Fruit fly (Drosophila melanogaster) whole organism, embryonic: ENCODE results near the gene PGRP-LE.

Experiments used
- BEAF-32 ChIP-seq: fragments of 200-800 bp; sonication (Bioruptor generic); optimal IDR thresholded peaks from 3 replicates; lab custom pipeline; 2017; ENCODE audit warnings: missing biosample characterization, missing genetic modification characterization, mild to moderate bottlenecking, moderate library complexity, missing genetic modification reagents
- CG10267 ChIP-seq: fragments of 200-800 bp; sonication (Bioruptor generic); optimal IDR thresholded peaks from 2 replicates; lab custom pipeline; 2018; ENCODE audit warnings: missing biosample characterization, mild to moderate bottlenecking, missing genetic modification characterization, moderate library complexity
- CG10274 ChIP-seq: fragments of 200-800 bp; sonication (Bioruptor generic); optimal IDR thresholded peaks from 3 replicates; lab custom pipeline; 2017; ENCODE audit warnings: missing biosample characterization, mild to moderate bottlenecking, missing genetic modification characterization
- CG12391 ChIP-seq: fragments of 200-800 bp; sonication (Bioruptor generic); optimal IDR thresholded peaks from 3 replicates; lab custom pipeline; 2018; ENCODE audit warnings: missing biosample characterization, mild to moderate bottlenecking, missing genetic modification characterization, moderate library complexity
- CG12659 ChIP-seq: fragments of 200-800 bp; sonication (Bioruptor generic); optimal IDR thresholded peaks from 3 replicates; lab custom pipeline; 2017; ENCODE audit warnings: mild to moderate bottlenecking, missing biosample characterization, missing genetic modification reagents, missing genetic modification characterization
- CG14710 ChIP-seq: fragments of 200-800 bp; sonication (Bioruptor generic); optimal IDR thresholded peaks from 3 replicates; lab custom pipeline; 2019; ENCODE audit warnings: missing biosample characterization, mild to moderate bottlenecking, missing genetic modification characterization, moderate library complexity
- CG15011 ChIP-seq: fragments of 200-800 bp; sonication (Bioruptor generic); optimal IDR thresholded peaks from 3 replicates; lab custom pipeline; 2018; ENCODE audit warnings: missing biosample characterization, mild to moderate bottlenecking, missing genetic modification characterization
- CG15514 ChIP-seq: fragments of 200-800 bp; sonication (Bioruptor generic); optimal IDR thresholded peaks from 3 replicates; lab custom pipeline; 2017; ENCODE audit warnings: missing biosample characterization, missing genetic modification characterization, mild to moderate bottlenecking, moderate library complexity, missing genetic modification reagents
- CG1603 ChIP-seq: fragments of 200-800 bp; sonication (Bioruptor generic); optimal IDR thresholded peaks from 2 replicates; lab custom pipeline; 2019; ENCODE audit warnings: missing biosample characterization, mild to moderate bottlenecking, missing genetic modification characterization, moderate library complexity
- CG18476 ChIP-seq: fragments of 200-800 bp; sonication (Bioruptor generic); optimal IDR thresholded peaks from 2 replicates; lab custom pipeline; 2016; ENCODE audit warnings: missing biosample characterization, mild to moderate bottlenecking, missing genetic modification characterization
- CG2120 ChIP-seq: fragments of 200-800 bp; sonication (Bioruptor generic); optimal IDR thresholded peaks from 3 replicates; lab custom pipeline; 2016; ENCODE audit warnings: missing biosample characterization, missing genetic modification characterization
- CG30020 ChIP-seq: fragments of 200-800 bp; optimal IDR thresholded peaks from 2 replicates; lab custom pipeline; 2019; ENCODE audit warnings: missing biosample characterization, mild to moderate bottlenecking, missing genetic modification characterization, moderate library complexity
- CG30403 ChIP-seq: fragments of 200-800 bp; sonication (Bioruptor generic); optimal IDR thresholded peaks from 3 replicates; lab custom pipeline; 2016; ENCODE audit warnings: missing biosample characterization, missing genetic modification characterization
- CG4617 ChIP-seq: fragments of 200-800 bp; sonication (Bioruptor generic); optimal IDR thresholded peaks from 3 replicates; lab custom pipeline; 2016; ENCODE audit warnings: missing biosample characterization, missing genetic modification characterization, borderline replicate concordance
- CG5953 ChIP-seq: fragments of 200-800 bp; sonication (Bioruptor generic); IDR thresholded peaks from 2 replicates; pipeline ENCODE4 v1.3.6; 2022; ENCODE audit warnings: missing biosample characterization, missing genetic modification characterization
- CG7928 ChIP-seq: fragments of 200-800 bp; sonication (Bioruptor generic); optimal IDR thresholded peaks from 2 replicates; lab custom pipeline; 2017; ENCODE audit warnings: missing biosample characterization, mild to moderate bottlenecking, missing genetic modification characterization
- CG9609 ChIP-seq: fragments of 200-800 bp; sonication (Bioruptor generic); optimal IDR thresholded peaks from 3 replicates; lab custom pipeline; 2016; ENCODE audit warnings: missing biosample characterization, missing genetic modification characterization
- CG9797 ChIP-seq: fragments of 200-800 bp; sonication (Bioruptor generic); optimal IDR thresholded peaks from 3 replicates; lab custom pipeline; 2018; ENCODE audit warnings: missing biosample characterization, mild to moderate bottlenecking, missing genetic modification characterization
- Dp ChIP-seq: fragments of 200-800 bp; sonication (Bioruptor generic); optimal IDR thresholded peaks from 2 replicates; lab custom pipeline; 2018; ENCODE audit warnings: missing biosample characterization, mild to moderate bottlenecking, missing genetic modification characterization, moderate library complexity
- Eip74EF ChIP-seq, 2 experiments: fragments of 200-800 bp in 1 of 2; fragments of >200 bp in 1 of 2; sonication (Bioruptor generic) in 1 of 2; optimal IDR thresholded peaks; 2 replicates each; lab custom pipeline; 2017 to 2019; ENCODE audit warnings: missing biosample characterization in 2 of 2, missing genetic modification characterization in 2 of 2, mild to moderate bottlenecking in 1 of 2, moderate library complexity in 1 of 2
- Ets97D ChIP-seq: fragments of 200-800 bp; sonication (Bioruptor generic); optimal IDR thresholded peaks from 3 replicates; lab custom pipeline; 2016; ENCODE audit warnings: missing biosample characterization, missing genetic modification characterization
- Fer1 ChIP-seq: fragments of 200-800 bp; sonication (Bioruptor generic); optimal IDR thresholded peaks from 2 replicates; lab custom pipeline; 2017; ENCODE audit warnings: missing biosample characterization, mild to moderate bottlenecking, missing genetic modification characterization
- GATAe ChIP-seq: fragments of 200-800 bp; sonication (Bioruptor generic); conservative IDR thresholded peaks from 2 replicates; pipeline ENCODE4 v1.3.6; 2022; ENCODE audit warnings: missing biosample characterization, missing genetic modification characterization
- MBD-R2 ChIP-seq: fragments of 200-800 bp; sonication (Bioruptor generic); IDR thresholded peaks from 2 replicates; pipeline ENCODE4 v1.3.6; 2022; ENCODE audit warnings: missing biosample characterization, missing genetic modification characterization
- Med ChIP-seq: fragments of 200-800 bp; sonication (Bioruptor generic); peaks from one replicate; lab custom pipeline; 2016; ENCODE audit warnings: missing biosample characterization, missing genetic modification characterization, mild to moderate bottlenecking, inconsistent platforms, moderate library complexity
- Rfx ChIP-seq: fragments of 200-800 bp; sonication (Bioruptor generic); IDR thresholded peaks from 2 replicates; pipeline ENCODE4 v1.3.6; 2022; ENCODE audit warnings: missing biosample characterization, missing genetic modification characterization
- Sry-β ChIP-seq: fragments of 200-800 bp; sonication (Bioruptor generic); optimal IDR thresholded peaks from 2 replicates; lab custom pipeline; 2018; ENCODE audit warnings: missing biosample characterization, mild to moderate bottlenecking, missing genetic modification characterization, moderate library complexity
- Sry-δ ChIP-seq: fragments of 200-800 bp; sonication (Bioruptor generic); optimal IDR thresholded peaks from 2 replicates; lab custom pipeline; 2016; ENCODE audit warnings: missing biosample characterization, missing genetic modification characterization
- amos ChIP-seq: fragments of 200-800 bp; sonication (Bioruptor generic); IDR thresholded peaks from 2 replicates; pipeline ENCODE4 v1.3.6; 2022; ENCODE audit warnings: missing biosample characterization, missing genetic modification characterization; ENCODE audit not compliant: partially characterized antibody
- ato ChIP-seq: fragments of 200-800 bp; sonication (Bioruptor generic); IDR thresholded peaks from 2 replicates; pipeline ENCODE4 v1.3.6; 2022; ENCODE audit warnings: missing biosample characterization, missing genetic modification characterization; ENCODE audit not compliant: partially characterized antibody
- bbx ChIP-seq: fragments of 200-800 bp; sonication (Bioruptor generic); IDR thresholded peaks from 2 replicates; pipeline ENCODE4 v1.3.6; 2022; ENCODE audit warnings: missing biosample characterization, missing genetic modification characterization; ENCODE audit not compliant: partially characterized antibody
- bigmax ChIP-seq: fragments of 200-800 bp; sonication (Bioruptor generic); optimal IDR thresholded peaks from 2 replicates; lab custom pipeline; 2018; ENCODE audit warnings: missing biosample characterization, mild to moderate bottlenecking, missing genetic modification characterization
- cas ChIP-seq: fragments of 200-800 bp; sonication (Bioruptor generic); IDR thresholded peaks from 2 replicates; pipeline ENCODE4 v1.3.6; 2022; ENCODE audit warnings: missing biosample characterization, missing genetic modification characterization
- dpn ChIP-seq, 2 experiments: fragments of 200-800 bp; sonication (Bioruptor generic); optimal IDR thresholded peaks; 3 replicates each; lab custom pipeline; 2016; ENCODE audit warnings: missing biosample characterization in 2 of 2, missing genetic modification characterization in 2 of 2
- fd64A ChIP-seq: fragments of 200-800 bp; sonication (Bioruptor generic); optimal IDR thresholded peaks from 3 replicates; lab custom pipeline; 2018; ENCODE audit warnings: missing biosample characterization, mild to moderate bottlenecking, missing genetic modification characterization
- gfzf ChIP-seq: fragments of 200-800 bp; sonication (Bioruptor generic); optimal IDR thresholded peaks from 2 replicates; lab custom pipeline; 2016; ENCODE audit warnings: missing biosample characterization, mild to moderate bottlenecking, missing genetic modification characterization, moderate library complexity
- lilli ChIP-seq: fragments of 200-800 bp; sonication (Bioruptor generic); optimal IDR thresholded peaks from 3 replicates; lab custom pipeline; 2016; ENCODE audit warnings: missing biosample characterization, missing genetic modification characterization
- mam ChIP-seq: fragments of 200-800 bp; sonication (Bioruptor generic); optimal IDR thresholded peaks from 3 replicates; lab custom pipeline; 2016; ENCODE audit warnings: missing biosample characterization, missing genetic modification characterization
- nmo ChIP-seq: fragments of 200-800 bp; sonication (Bioruptor generic); optimal IDR thresholded peaks from 2 replicates; lab custom pipeline; 2018; ENCODE audit warnings: missing biosample characterization, mild to moderate bottlenecking, missing genetic modification characterization, moderate library complexity
- nom ChIP-seq: fragments of 200-800 bp; sonication (Bioruptor generic); optimal IDR thresholded peaks from 2 replicates; lab custom pipeline; 2017; ENCODE audit warnings: missing biosample characterization, missing genetic modification characterization, mild to moderate bottlenecking, moderate library complexity, missing genetic modification reagents
- pho ChIP-seq: fragments of 200-800 bp; sonication (Bioruptor generic); optimal IDR thresholded peaks from 2 replicates; lab custom pipeline; 2016; ENCODE audit warnings: missing biosample characterization, missing genetic modification characterization
- sens ChIP-seq: fragments of 200-800 bp; sonication (Bioruptor generic); peaks from one replicate; lab custom pipeline; 2016; ENCODE audit warnings: missing biosample characterization, missing genetic modification characterization
- sisA ChIP-seq: fragments of 200-800 bp; sonication (Bioruptor generic); IDR thresholded peaks from 2 replicates; pipeline ENCODE4 v1.3.6; 2022; ENCODE audit warnings: missing biosample characterization, missing genetic modification characterization
- stwl ChIP-seq: fragments of 200-800 bp; sonication (Bioruptor generic); optimal IDR thresholded peaks from 3 replicates; lab custom pipeline; 2018; ENCODE audit warnings: missing biosample characterization, mild to moderate bottlenecking, missing genetic modification characterization, moderate library complexity
- vvl ChIP-seq: fragments of 200-800 bp; sonication (Bioruptor generic); IDR thresholded peaks from 2 replicates; pipeline ENCODE4 v1.3.6; 2022; ENCODE audit warnings: missing biosample characterization, missing genetic modification characterization

PGRP-LE gene

dm6 chrX:15786242-15786641 lies 17.4 kb downstream of the PGRP-LE start:
- TF ChIP-seq Sry-β (GFP tag; lab: Kevin White, UChicago) (no peak), CG10274 (GFP tag; lab: Kevin White, UChicago) (peak; percentile 93), Med (GFP tag; lab: Kevin White, UChicago) (peak; percentile 15), bbx (GFP tag; lab: Robert Waterston, UW) (0 out of 2 replicates have a peak, but pooled peaks have one; percentile 0), CG5953 (GFP tag; lab: Robert Waterston, UW) (no peak)

- TF ChIP-seq CG10267 (tag; lab: Kevin White, UChicago) (peak; percentile 19), fd64A (GFP tag; lab: Kevin White, UChicago) (no peak), Ets97D (GFP tag; lab: Kevin White, UChicago) (peak; percentile 53), CG12391 (tag; lab: Kevin White, UChicago) (peak; percentile 5), CG9609 (GFP tag; lab: Kevin White, UChicago) (no peak), bigmax (GFP tag; lab: Kevin White, UChicago) (peak; percentile 96), CG12659 (peak; percentile 23), lilli (peak; percentile 38), Rfx (GFP tag; lab: Robert Waterston, UW) (peak; percentile 40; the same call in 1 of the 2 replicates), nom (GFP tag; lab: Kevin White, UChicago) (no peak), stwl (tag; lab: Kevin White, UChicago) (peak; percentile 9), mam (GFP tag; lab: Kevin White, UChicago) (peak; percentile 37), CG4617 (GFP tag; lab: Kevin White, UChicago) (peak; percentile 61), CG15011 (GFP tag; lab: Kevin White, UChicago) (no peak), Fer1 (GFP tag; lab: Kevin White, UChicago) (no peak), Dp (GFP tag; lab: Kevin White, UChicago) (peak; percentile 32), Eip74EF (GFP tag; optimal IDR thresholded peaks at IDR 0.05; lab: Kevin White, UChicago) (no peak), CG7928 (peak; percentile 87), amos (GFP tag; lab: Robert Waterston, UW) (peak; percentile 14; the same call in 1 of the 2 replicates), CG15514 (GFP tag; lab: Kevin White, UChicago) (peak; percentile 44), nmo (GFP tag; lab: Kevin White, UChicago) (peak; percentile 12), gfzf (GFP tag; lab: Kevin White, UChicago) (peak; percentile 69), CG30020 (tag; lab: Kevin White, UChicago) (peak; percentile 84), GATAe (no peak), CG1603 (tag; lab: Kevin White, UChicago) (peak; percentile 99), CG30403 (GFP tag; lab: Kevin White, UChicago) (peak; percentile 6), cas (GFP tag; lab: Robert Waterston, UW) (no peak), Sry-δ (GFP tag; lab: Kevin White, UChicago) (peak; percentile 71), vvl (peak; percentile 25; the same call in 1 of the 2 replicates), CG14710 (tag; lab: Kevin White, UChicago) (peak; percentile 47), sisA (GFP tag; lab: Robert Waterston, UW) (no peak), dpn (GFP tag; optimal IDR thresholded peaks at IDR 0.05; lab: Kevin White, UChicago) (peak in 1 of 2 experiments; percentile 3), CG2120 (GFP tag; lab: Kevin White, UChicago) (peak; percentile 35), bbx (GFP tag; lab: Robert Waterston, UW) (0 out of 2 replicates have a peak, but pooled peaks have one; percentile 35), sens (GFP tag; lab: Kevin White, UChicago) (peak; percentile 72), CG18476 (GFP tag; lab: Kevin White, UChicago) (no peak), MBD-R2 (peak; percentile 56), ato (no peak), CG9797 (peak; percentile 60), pho (GFP tag; lab: Kevin White, UChicago) (no peak), BEAF-32 (GFP tag; lab: Kevin White, UChicago) (peak; percentile 51)
Measured at dm6 chrX:15785429-15786239, 18.0 kb downstream of the PGRP-LE start, which contains the start of the genes Paf-AHalpha and mRpS30. Gene Paf-AHalpha, minus strand, starts transcription at chrX:15785583. Gene mRpS30, plus strand, starts transcription at chrX:15786047.
